Fruit fly (Drosophila melanogaster) whole organism, embryonic: ENCODE results near the gene CG13838.

Experiments used
- ATbp ChIP-seq: fragments of 200-800 bp; sonication (Bioruptor generic); optimal IDR thresholded peaks from 2 replicates; lab custom pipeline; 2017; ENCODE audit warnings: missing biosample characterization, mild to moderate bottlenecking, missing genetic modification characterization, missing genetic modification reagents
- Antp ChIP-seq: fragments of 200-800 bp; sonication (Bioruptor generic); optimal IDR thresholded peaks from 3 replicates; lab custom pipeline; 2016; ENCODE audit warnings: missing biosample characterization, missing genetic modification characterization
- Asciz ChIP-seq: fragments of 200-800 bp; sonication (Bioruptor generic); optimal IDR thresholded peaks from 2 replicates; lab custom pipeline; 2017; ENCODE audit warnings: missing biosample characterization, mild to moderate bottlenecking, missing genetic modification characterization, missing genetic modification reagents
- Atf3 ChIP-seq: fragments of 200-800 bp; sonication (Bioruptor generic); optimal IDR thresholded peaks from 3 replicates; lab custom pipeline; 2016; ENCODE audit warnings: missing biosample characterization, missing genetic modification characterization
- Atf6 ChIP-seq: fragments of 200-800 bp; sonication (Bioruptor generic); IDR thresholded peaks from 2 replicates; pipeline ENCODE4 v1.3.6; 2022; ENCODE audit warnings: missing biosample characterization, missing genetic modification characterization
- Bdp1 ChIP-seq: fragments of 200-800 bp; sonication (Bioruptor generic); optimal IDR thresholded peaks from 3 replicates; lab custom pipeline; 2016; ENCODE audit warnings: missing biosample characterization, missing genetic modification characterization
- CG12104 ChIP-seq: fragments of 200-800 bp; sonication (Bioruptor generic); optimal IDR thresholded peaks from 3 replicates; lab custom pipeline; 2016; ENCODE audit warnings: missing biosample characterization, missing genetic modification characterization
- CG12219 ChIP-seq: fragments of 200-800 bp; sonication (Bioruptor generic); optimal IDR thresholded peaks from 3 replicates; lab custom pipeline; 2018; ENCODE audit warnings: missing biosample characterization, mild to moderate bottlenecking, missing genetic modification characterization
- CG12659 ChIP-seq: fragments of 200-800 bp; sonication (Bioruptor generic); optimal IDR thresholded peaks from 3 replicates; lab custom pipeline; 2017; ENCODE audit warnings: mild to moderate bottlenecking, missing biosample characterization, missing genetic modification reagents, missing genetic modification characterization
- CG15479 ChIP-seq: fragments of 200-800 bp; sonication (Bioruptor generic); optimal IDR thresholded peaks from 3 replicates; lab custom pipeline; 2019; ENCODE audit warnings: missing biosample characterization, mild to moderate bottlenecking, missing genetic modification characterization, moderate library complexity
- CG1792 ChIP-seq: fragments of 200-800 bp; sonication (Bioruptor generic); optimal IDR thresholded peaks from 2 replicates; lab custom pipeline; 2016; ENCODE audit warnings: missing biosample characterization, missing genetic modification characterization
- CG2875 ChIP-seq: fragments of 200-800 bp; sonication (Bioruptor generic); optimal IDR thresholded peaks from 2 replicates; lab custom pipeline; 2017; ENCODE audit warnings: missing biosample characterization, mild to moderate bottlenecking, missing genetic modification characterization, missing genetic modification reagents
- CG31224 ChIP-seq: fragments of 200-800 bp; sonication (Bioruptor generic); IDR thresholded peaks from 2 replicates; pipeline ENCODE4 v1.3.6; 2022; ENCODE audit warnings: missing biosample characterization, missing genetic modification characterization
- CG33557 ChIP-seq: fragments of 200-800 bp; sonication (Bioruptor generic); optimal IDR thresholded peaks from 2 replicates; lab custom pipeline; 2019; ENCODE audit warnings: missing biosample characterization, mild to moderate bottlenecking, missing genetic modification characterization, moderate library complexity
- CG6175 ChIP-seq: fragments of 200-800 bp; sonication (Bioruptor generic); IDR thresholded peaks from 3 replicates; pipeline ENCODE4 v1.3.6; 2022; ENCODE audit warnings: missing biosample characterization, missing genetic modification characterization
- CG6272 ChIP-seq: fragments of 200-800 bp; sonication (Bioruptor generic); IDR thresholded peaks from 2 replicates; pipeline ENCODE4 v1.3.6; 2022; ENCODE audit warnings: missing biosample characterization, missing genetic modification characterization
- CG6654 ChIP-seq: fragments of 200-800 bp; sonication (Bioruptor generic); optimal IDR thresholded peaks from 2 replicates; lab custom pipeline; 2017; ENCODE audit warnings: missing biosample characterization, mild to moderate bottlenecking, missing genetic modification characterization
- CG8089 ChIP-seq: fragments of 200-800 bp; sonication (Bioruptor generic); optimal IDR thresholded peaks from 3 replicates; lab custom pipeline; 2016; ENCODE audit warnings: missing biosample characterization, missing genetic modification characterization
- CG8388 ChIP-seq: fragments of 200-800 bp; sonication (Bioruptor generic); optimal IDR thresholded peaks from 2 replicates; lab custom pipeline; 2019; ENCODE audit warnings: missing biosample characterization, mild to moderate bottlenecking, missing genetic modification characterization, moderate library complexity
- CG8944 ChIP-seq: fragments of 200-800 bp; sonication (Bioruptor generic); optimal IDR thresholded peaks from 3 replicates; lab custom pipeline; 2016; ENCODE audit warnings: missing biosample characterization, missing genetic modification characterization
- CG9215 ChIP-seq: fragments of 200-800 bp; sonication (Bioruptor generic); IDR thresholded peaks from 2 replicates; pipeline ENCODE4 v1.3.6; 2022; ENCODE audit warnings: missing biosample characterization, missing genetic modification characterization
- CrebB ChIP-seq: fragments of 200-800 bp; sonication (Bioruptor generic); optimal IDR thresholded peaks from 3 replicates; lab custom pipeline; 2018; ENCODE audit warnings: missing biosample characterization, mild to moderate bottlenecking, missing genetic modification characterization
- Fer3 ChIP-seq: fragments of 200-800 bp; sonication (Bioruptor generic); optimal IDR thresholded peaks from 2 replicates; lab custom pipeline; 2018; ENCODE audit warnings: missing biosample characterization, mild to moderate bottlenecking, missing genetic modification characterization, moderate library complexity
- HLH3B ChIP-seq: fragments of 200-800 bp; sonication (Bioruptor generic); IDR thresholded peaks from 2 replicates; pipeline ENCODE4 v1.3.6; 2022; ENCODE audit warnings: missing biosample characterization, missing genetic modification characterization
- HLH4C ChIP-seq: fragments of 200-800 bp; sonication (Bioruptor generic); IDR thresholded peaks from 3 replicates; pipeline ENCODE4 v1.3.6; 2022; ENCODE audit warnings: missing biosample characterization, missing genetic modification characterization; ENCODE audit not compliant: partially characterized antibody
- HLH54F ChIP-seq: fragments of 200-800 bp; sonication (Bioruptor generic); optimal IDR thresholded peaks from 3 replicates; lab custom pipeline; 2016; ENCODE audit warnings: missing biosample characterization, missing genetic modification characterization
- Hmr ChIP-seq: fragments of 200-800 bp; sonication (Bioruptor generic); optimal IDR thresholded peaks from 3 replicates; lab custom pipeline; 2017; ENCODE audit warnings: mild to moderate bottlenecking, missing biosample characterization, missing genetic modification reagents, missing genetic modification characterization
- Meics ChIP-seq: fragments of 200-800 bp; sonication (Bioruptor generic); optimal IDR thresholded peaks from 2 replicates; lab custom pipeline; 2017; ENCODE audit warnings: missing biosample characterization, mild to moderate bottlenecking, missing genetic modification characterization
- Ptx1 ChIP-seq: fragments of 200-800 bp; sonication (Bioruptor generic); IDR thresholded peaks from 2 replicates; pipeline ENCODE4 v1.3.6; 2022; ENCODE audit warnings: missing biosample characterization, missing genetic modification characterization
- Ravus ChIP-seq: fragments of 200-800 bp; sonication (Bioruptor generic); IDR thresholded peaks from 2 replicates; pipeline ENCODE4 v1.3.6; 2022; ENCODE audit warnings: missing biosample characterization, missing genetic modification characterization
- Ssrp ChIP-seq: fragments of 200-800 bp; sonication (Bioruptor generic); optimal IDR thresholded peaks from 2 replicates; lab custom pipeline; 2018; ENCODE audit warnings: missing biosample characterization, mild to moderate bottlenecking, missing genetic modification characterization, moderate library complexity
- ab ChIP-seq: fragments of 200-800 bp; sonication (Bioruptor generic); optimal IDR thresholded peaks from 2 replicates; lab custom pipeline; 2016; ENCODE audit warnings: missing biosample characterization, missing genetic modification characterization
- btn ChIP-seq: fragments of 200-800 bp; sonication (Bioruptor generic); optimal IDR thresholded peaks from 2 replicates; lab custom pipeline; 2016; ENCODE audit warnings: missing biosample characterization, missing genetic modification characterization
- caup ChIP-seq: fragments of 200-800 bp; sonication (Bioruptor generic); optimal IDR thresholded peaks from 3 replicates; lab custom pipeline; 2017; ENCODE audit warnings: missing biosample characterization, mild to moderate bottlenecking, missing genetic modification characterization, moderate library complexity; ENCODE audit not compliant: severe bottlenecking
- crp ChIP-seq, 2 experiments: fragments of 200-800 bp; sonication (Bioruptor generic); optimal IDR thresholded peaks; 2 replicates in 1 of 2; 3 replicates in 1 of 2; lab custom pipeline; 2017; ENCODE audit warnings: missing biosample characterization in 2 of 2, missing genetic modification characterization in 2 of 2, mild to moderate bottlenecking in 1 of 2, moderate library complexity in 1 of 2
- cwo ChIP-seq: fragments of 200-800 bp; sonication (Bioruptor generic); optimal IDR thresholded peaks from 3 replicates; lab custom pipeline; 2017; ENCODE audit warnings: missing biosample characterization, missing genetic modification characterization, mild to moderate bottlenecking, moderate library complexity, missing genetic modification reagents
- gsb ChIP-seq: fragments of 200-800 bp; sonication (Bioruptor generic); IDR thresholded peaks from 2 replicates; pipeline ENCODE4 v1.3.6; 2022; ENCODE audit warnings: missing biosample characterization, missing genetic modification characterization
- her ChIP-seq: fragments of 200-800 bp; sonication (Bioruptor generic); optimal IDR thresholded peaks from 2 replicates; lab custom pipeline; 2016; ENCODE audit warnings: missing biosample characterization, missing genetic modification characterization
- lilli ChIP-seq: fragments of 200-800 bp; sonication (Bioruptor generic); optimal IDR thresholded peaks from 3 replicates; lab custom pipeline; 2016; ENCODE audit warnings: missing biosample characterization, missing genetic modification characterization
- nmo ChIP-seq: fragments of 200-800 bp; sonication (Bioruptor generic); optimal IDR thresholded peaks from 2 replicates; lab custom pipeline; 2018; ENCODE audit warnings: missing biosample characterization, mild to moderate bottlenecking, missing genetic modification characterization, moderate library complexity
- otp ChIP-seq: fragments of 200-800 bp; sonication (Bioruptor generic); IDR thresholded peaks from 3 replicates; pipeline ENCODE4, ENCODE4 v1.3.6; 2022; ENCODE audit warnings: missing biosample characterization, missing genetic modification characterization
- pan ChIP-seq, 4 experiments: fragments of >200 bp in 3 of 4; fragments of 200-800 bp in 1 of 4; sonication (Bioruptor generic) in 1 of 4; optimal IDR thresholded peaks in 3 of 4; IDR thresholded peaks in 1 of 4; 2 replicates each; pipeline versions ENCODE4 v1.3.6 to Lab custom; 2017 to 2022; ENCODE audit warnings: missing biosample characterization in 2 of 4, missing genetic modification characterization in 2 of 4, mixed read lengths in 1 of 4
- rib ChIP-seq: fragments of 200-800 bp; sonication (Bioruptor generic); IDR thresholded peaks from 2 replicates; pipeline ENCODE4 v1.3.6; 2022; ENCODE audit warnings: missing biosample characterization, missing genetic modification characterization
- sisA ChIP-seq: fragments of 200-800 bp; sonication (Bioruptor generic); IDR thresholded peaks from 2 replicates; pipeline ENCODE4 v1.3.6; 2022; ENCODE audit warnings: missing biosample characterization, missing genetic modification characterization
- slp2 ChIP-seq: fragments of 200-800 bp; sonication (Bioruptor generic); optimal IDR thresholded peaks from 2 replicates; lab custom pipeline; 2016; ENCODE audit warnings: missing biosample characterization, missing genetic modification characterization
- so ChIP-seq: fragments of 200-800 bp; sonication (Bioruptor generic); IDR thresholded peaks from 3 replicates; pipeline ENCODE4 v1.3.6; 2022; ENCODE audit warnings: missing biosample characterization, missing genetic modification characterization
- ssp ChIP-seq: fragments of 200-800 bp; sonication (Bioruptor generic); IDR thresholded peaks from 2 replicates; pipeline ENCODE4 v1.3.6; 2022; ENCODE audit warnings: missing biosample characterization, missing genetic modification characterization
- tin ChIP-seq: fragments of 200-800 bp; sonication (Bioruptor generic); optimal IDR thresholded peaks from 3 replicates; lab custom pipeline; 2016; ENCODE audit warnings: missing biosample characterization, missing genetic modification characterization
- toy ChIP-seq: fragments of 200-800 bp; sonication (Bioruptor generic); IDR thresholded peaks from 2 replicates; pipeline ENCODE4 v1.3.6; 2022; ENCODE audit warnings: missing biosample characterization, missing genetic modification characterization
- wdn ChIP-seq: fragments of 200-800 bp; sonication (Bioruptor generic); IDR thresholded peaks from 2 replicates; pipeline ENCODE4 v1.3.6; 2022; ENCODE audit warnings: missing biosample characterization, missing genetic modification characterization

CG13838 gene

DNA sequence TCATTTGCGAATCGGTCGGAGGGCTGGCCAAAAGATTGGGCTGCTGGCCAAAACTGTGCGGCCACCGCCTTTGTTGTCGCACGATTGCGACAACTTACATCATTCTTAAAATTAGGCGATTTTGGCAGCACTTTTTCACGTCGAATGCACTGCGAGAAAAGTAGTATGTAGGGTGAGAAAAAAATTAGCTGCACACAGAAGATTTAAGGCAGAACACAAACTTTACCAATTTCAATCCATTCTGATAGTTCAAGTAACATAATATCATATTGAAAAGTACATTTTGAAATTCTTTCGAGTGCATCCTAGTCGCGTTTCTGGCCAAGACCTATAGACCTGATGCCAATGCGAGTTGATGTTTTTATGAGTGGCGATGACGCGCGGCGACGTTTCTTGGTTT lies 13.5 kb upstream of the CG13838 start (continued):
- TF ChIP-seq Fer3 (tag; lab: Kevin White, UChicago): peak; percentile 64
- TF ChIP-seq ab (GFP tag; lab: Kevin White, UChicago): no peak
- peak; percentile 51 for TF ChIP-seq slp2 (GFP tag; lab: Kevin White, UChicago)
- no peak for TF ChIP-seq CG2875
- peak; percentile 54 for TF ChIP-seq Hmr (GFP tag; lab: Kevin White, UChicago)
- TF ChIP-seq CG12659 (GFP tag; lab: Kevin White, UChicago): peak; percentile 7
- TF ChIP-seq lilli (GFP tag; lab: Kevin White, UChicago): peak; percentile 75
- TF ChIP-seq pan (optimal IDR thresholded peaks at IDR 0.05; lab: Kevin White, UChicago): no peak
- peak in 1 of 2 experiments; percentile 70 for TF ChIP-seq pan (GFP tag; optimal IDR thresholded peaks at IDR 0.05 in 1 of 2, IDR thresholded peaks at IDR 0.05 in 1 of 2)
- peak; percentile 53; the same call in 1 of the 2 replicates for TF ChIP-seq wdn (GFP tag; lab: Robert Waterston, UW)
- peak; percentile 74 for TF ChIP-seq CG9215 (GFP tag; lab: Robert Waterston, UW)
- no peak for TF ChIP-seq otp (GFP tag; lab: Robert Waterston, UW)
- peak; percentile 14 for TF ChIP-seq CG1792 (GFP tag; lab: Kevin White, UChicago)
- TF ChIP-seq CG12219 (GFP tag; lab: Kevin White, UChicago): peak; percentile 7
- peak; percentile 37; the same call in 1 of the 2 replicates for TF ChIP-seq sisA
- 0 out of 3 replicates have a peak, but pooled peaks have one; percentile 32 for TF ChIP-seq so (GFP tag; lab: Robert Waterston, UW)
- peak; percentile 24 for TF ChIP-seq Bdp1 (GFP tag; lab: Kevin White, UChicago)
- no peak for TF ChIP-seq HLH4C
- TF ChIP-seq HLH3B (GFP tag; lab: Robert Waterston, UW): peak; percentile 14; the same call in 1 of the 2 replicates
- peak; percentile 42 for TF ChIP-seq tin
- peak; percentile 77 for TF ChIP-seq CG31224 (GFP tag; lab: Robert Waterston, UW)
- TF ChIP-seq her (GFP tag; lab: Kevin White, UChicago): peak; percentile 24
- peak; percentile 12; the same call in 1 of the 2 replicates for TF ChIP-seq CG6272 (GFP tag; lab: Robert Waterston, UW)
- TF ChIP-seq CG15479 (GFP tag; lab: Kevin White, UChicago): no peak
- TF ChIP-seq cwo: peak; percentile 44
- peak; percentile 68; the same call in 1 of the 3 replicates for TF ChIP-seq CG6175 (GFP tag; lab: Robert Waterston, UW)
- peak; percentile 69 for TF ChIP-seq Atf6 (GFP tag; lab: Robert Waterston, UW)
- peak; percentile 24; the same call in 1 of the 2 replicates for TF ChIP-seq ssp (GFP tag; lab: Robert Waterston, UW)
- no peak for TF ChIP-seq btn (GFP tag; lab: Kevin White, UChicago)
- TF ChIP-seq Ssrp (tag; lab: Kevin White, UChicago): no peak
- peak; percentile 76 for TF ChIP-seq Ptx1 (GFP tag; lab: Robert Waterston, UW)
- peak; percentile 67 for TF ChIP-seq Antp (GFP tag; lab: Kevin White, UChicago)
- no peak for TF ChIP-seq crp (GFP tag; optimal IDR thresholded peaks at IDR 0.05; lab: Kevin White, UChicago)
- peak; percentile 1 for TF ChIP-seq CG8089 (GFP tag; lab: Kevin White, UChicago)
- TF ChIP-seq CG6654 (GFP tag; lab: Kevin White, UChicago): peak; percentile 15
- TF ChIP-seq Asciz (GFP tag; lab: Kevin White, UChicago): no peak
- TF ChIP-seq Atf3 (GFP tag; lab: Kevin White, UChicago): peak; percentile 54
- no peak for TF ChIP-seq CrebB (tag; lab: Kevin White, UChicago)
- peak; percentile 32; the same call in 1 of the 2 replicates for TF ChIP-seq toy
- peak; percentile 2 for TF ChIP-seq CG8388 (GFP tag; lab: Kevin White, UChicago)
- no peak for TF ChIP-seq CG33557 (GFP tag; lab: Kevin White, UChicago)
- TF ChIP-seq Meics (GFP tag; lab: Kevin White, UChicago): peak; percentile 64
- peak; percentile 45 for TF ChIP-seq CG8944 (GFP tag; lab: Kevin White, UChicago)
- TF ChIP-seq HLH54F (GFP tag; lab: Kevin White, UChicago): peak; percentile 56
- no peak for TF ChIP-seq ATbp (GFP tag; lab: Kevin White, UChicago)
- TF ChIP-seq gsb: peak; percentile 53; the same call in 1 of the 2 replicates
- peak; percentile 36 for TF ChIP-seq nmo (GFP tag; lab: Kevin White, UChicago)
- peak; percentile 50 for TF ChIP-seq rib (GFP tag; lab: Robert Waterston, UW)
- TF ChIP-seq Ravus (GFP tag; lab: Robert Waterston, UW): peak; percentile 38
- TF ChIP-seq CG12104 (GFP tag; lab: Kevin White, UChicago): peak; percentile 37
- TF ChIP-seq caup: peak; percentile 40
